Worm (Caenorhabditis elegans) whole organism, early embryonic: ENCODE data around the gene fipr-17.

Source experiments
- ets-7 ChIP-seq: sonication (generic microtip); optimal IDR thresholded peaks from 2 replicates; lab custom pipeline; 2016; ENCODE audit warnings: missing genotype, missing genetic modification characterization, missing compliant biosample characterization
- flt-1 ChIP-seq: fragments of 200-800 bp; sonication (Bioruptor generic); IDR thresholded peaks from 2 replicates; pipeline ENCODE4 v1.3.6; 2022; ENCODE audit warnings: missing genetic modification characterization, missing compliant biosample characterization
- tra-4 ChIP-seq: sonication (generic microtip); optimal IDR thresholded peaks from 2 replicates; lab custom pipeline; 2017; ENCODE audit warnings: missing genetic modification characterization, missing compliant biosample characterization

- TF ChIP-seq flt-1 (GFP tag; lab: Robert Waterston, UW) = no peak
- no peak for TF ChIP-seq ets-7
- TF ChIP-seq tra-4 (tag; lab: Kevin White, UChicago) = no peak
Observed at ce11 chrIII:10960387-10960786, 47.0 kb downstream of the fipr-17 start.
